Worm (Caenorhabditis elegans): Measurements from ENCODE around the gene Y39A1A.2.

Y39A1A.2 gene

ce11 chrIII:10603248-10603647 is at the start of gene Y39A1A.2:
Y39A1A.2 (minus strand) TSS chrIII:10603566.
- no peak for TF ChIP-seq egl-27 (tag; optimal IDR thresholded peaks at IDR 0.05)
- TF ChIP-seq ceh-28 (tag; optimal IDR thresholded peaks at IDR 0.05), result peak; percentile 58
- TF ChIP-seq elt-1 (tag; optimal IDR thresholded peaks at IDR 0.05), result no peak

DNA sequence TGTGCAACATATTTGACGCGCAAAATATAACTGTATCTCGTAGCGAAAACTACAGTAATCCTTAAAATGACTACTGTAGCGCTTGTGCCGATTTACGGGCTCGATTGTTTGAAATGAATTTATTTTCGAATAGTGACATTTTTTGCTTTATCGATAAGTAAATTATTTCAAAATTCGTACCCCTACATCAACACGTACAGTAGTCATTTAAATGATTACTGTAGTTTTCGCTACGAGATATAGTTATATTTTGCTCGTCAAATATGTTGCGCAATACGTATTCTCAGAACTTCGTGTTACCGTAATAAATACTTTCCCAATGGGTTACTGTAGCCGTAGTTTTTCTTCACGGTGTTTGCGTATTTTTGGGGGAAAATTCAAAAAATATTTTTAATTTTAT is 49.5 kb upstream of the Y39A1A.2 start:
- TF ChIP-seq ama-1 (optimal IDR thresholded peaks at IDR 0.05) (no peak), ceh-28 (tag; optimal IDR thresholded peaks at IDR 0.05) (no peak), hmg-11 (tag; optimal IDR thresholded peaks at IDR 0.05) (no peak), unc-39 (tag; optimal IDR thresholded peaks at IDR 0.05) (no peak), daf-12 (tag; optimal IDR thresholded peaks at IDR 0.05) (no peak), pha-4 (tag; optimal IDR thresholded peaks at IDR 0.05) (no peak), egl-27 (tag; optimal IDR thresholded peaks at IDR 0.05) (no peak), R02D3.7 (tag; optimal IDR thresholded peaks at IDR 0.05) (no peak), elt-3 (tag; optimal IDR thresholded peaks at IDR 0.05) (no peak), sea-2 (GFP tag; optimal IDR thresholded peaks at IDR 0.05) (no peak), nhr-77 (tag; optimal IDR thresholded peaks at IDR 0.05) (no peak), unc-62 (GFP tag; optimal IDR thresholded peaks at IDR 0.05) (no peak), lin-15B (tag; optimal IDR thresholded peaks at IDR 0.05) (no peak), nhr-25 (tag; optimal IDR thresholded peaks at IDR 0.05) (no peak), snpc-4 (tag; optimal IDR thresholded peaks at IDR 0.05) (no peak), ztf-11 (tag; optimal IDR thresholded peaks at IDR 0.05) (no peak)

- peak; percentile 9 for TF ChIP-seq elt-2 (tag; optimal IDR thresholded peaks at IDR 0.05)
- no peak for TF ChIP-seq lsy-12 (tag; optimal IDR thresholded peaks at IDR 0.05)
- no peak for TF ChIP-seq nhr-237 (tag; optimal IDR thresholded peaks at IDR 0.05)
- no peak for TF ChIP-seq ZK546.5 (tag; optimal IDR thresholded peaks at IDR 0.05)
- TF ChIP-seq pha-4 (tag; optimal IDR thresholded peaks at IDR 0.05), result peak; percentile 35
- TF ChIP-seq sea-2 (GFP tag; optimal IDR thresholded peaks at IDR 0.05), result no peak
- TF ChIP-seq nhr-28 (tag; optimal IDR thresholded peaks at IDR 0.05), result no peak
- no peak for TF ChIP-seq daf-12 (tag; optimal IDR thresholded peaks at IDR 0.05)
- TF ChIP-seq ceh-16 (tag; optimal IDR thresholded peaks at IDR 0.05), result no peak
- peak; percentile 77 for TF ChIP-seq lin-39 (tag; optimal IDR thresholded peaks at IDR 0.05)
- TF ChIP-seq mml-1 (tag; optimal IDR thresholded peaks at IDR 0.05), result no peak
- no peak for TF ChIP-seq nhr-43 (tag; optimal IDR thresholded peaks at IDR 0.05; ENCODE audit: poor library complexity, severe bottlenecking)
- TF ChIP-seq ceh-82 (tag; optimal IDR thresholded peaks at IDR 0.05), result no peak
- TF ChIP-seq nfya-1 (tag; optimal IDR thresholded peaks at IDR 0.05; ENCODE audit: insufficient read depth), result peak; percentile 82
- TF ChIP-seq egl-5 (tag; optimal IDR thresholded peaks at IDR 0.05), result peak; percentile 1
- TF ChIP-seq lin-15B (tag; optimal IDR thresholded peaks at IDR 0.05), result peak; percentile 34
- no peak for TF ChIP-seq ztf-11 (tag; optimal IDR thresholded peaks at IDR 0.05)
- TF ChIP-seq hmg-11 (tag; optimal IDR thresholded peaks at IDR 0.05), result peak; percentile 84
- TF ChIP-seq nhr-12 (tag; optimal IDR thresholded peaks at IDR 0.05), result no peak
- peak; percentile 1 for TF ChIP-seq nhr-23 (tag; optimal IDR thresholded peaks at IDR 0.05)
- TF ChIP-seq ceh-28 (tag; optimal IDR thresholded peaks at IDR 0.05), result peak; percentile 78
- no peak for TF ChIP-seq nhr-77 (tag; optimal IDR thresholded peaks at IDR 0.05)
Observed at ce11 chrIII:10651634-10652033, 48.3 kb upstream of the Y39A1A.2 start.

ce11 chrIII:10649219-10649618 is 45.9 kb upstream of the Y39A1A.2 start, which contains the start of gene emg-1:
emg-1 (plus strand) TSS chrIII:10649519.
- TF ChIP-seq fos-1 (tag; optimal IDR thresholded peaks at IDR 0.05) (no peak), lsy-12 (tag; optimal IDR thresholded peaks at IDR 0.05) (no peak), daf-12 (tag; optimal IDR thresholded peaks at IDR 0.05) (no peak), lin-39 (tag; optimal IDR thresholded peaks at IDR 0.05) (no peak), fkh-2 (tag; optimal IDR thresholded peaks at IDR 0.05) (no peak), ceh-16 (tag; optimal IDR thresholded peaks at IDR 0.05) (no peak), nhr-43 (tag; optimal IDR thresholded peaks at IDR 0.05; ENCODE audit: poor library complexity, severe bottlenecking) (no peak), ztf-11 (tag; optimal IDR thresholded peaks at IDR 0.05) (no peak), nhr-28 (tag; optimal IDR thresholded peaks at IDR 0.05) (no peak), ceh-9 (tag; optimal IDR thresholded peaks at IDR 0.05) (no peak), pha-4 (tag; optimal IDR thresholded peaks at IDR 0.05) (no peak), nhr-76 (tag; optimal IDR thresholded peaks at IDR 0.05) (no peak), nhr-23 (tag; optimal IDR thresholded peaks at IDR 0.05) (no peak), egl-5 (tag; optimal IDR thresholded peaks at IDR 0.05) (no peak), lin-15B (tag; optimal IDR thresholded peaks at IDR 0.05) (no peak), nhr-67 (tag; optimal IDR thresholded peaks at IDR 0.05) (no peak), pqm-1 (tag; optimal IDR thresholded peaks at IDR 0.05) (no peak), tbx-2 (tag; optimal IDR thresholded peaks at IDR 0.05) (no peak), nhr-12 (tag; optimal IDR thresholded peaks at IDR 0.05) (no peak)
